Fruit fly (Drosophila melanogaster) whole organism, embryonic: Measurements from ENCODE around the gene SelG.

ENCODE experiments used
- C15 ChIP-seq: fragments of 200-800 bp; sonication (Bioruptor generic); IDR thresholded peaks from 3 replicates; pipeline ENCODE4 v1.3.6; 2022; ENCODE audit warnings: missing biosample characterization, missing genetic modification characterization
- CG10147 ChIP-seq: fragments of 200-800 bp; sonication (Bioruptor generic); optimal IDR thresholded peaks from 2 replicates; lab custom pipeline; 2019; ENCODE audit warnings: missing biosample characterization, mild to moderate bottlenecking, missing genetic modification characterization, moderate library complexity
- CG11247 ChIP-seq: fragments of 200-800 bp; sonication (Bioruptor generic); IDR thresholded peaks from 2 replicates; pipeline ENCODE4 v1.3.6; 2022; ENCODE audit warnings: missing biosample characterization, missing genetic modification characterization
- CG12071 ChIP-seq: fragments of 200-800 bp; sonication (Bioruptor generic); optimal IDR thresholded peaks from 3 replicates; lab custom pipeline; 2018; ENCODE audit warnings: missing biosample characterization, mild to moderate bottlenecking, missing genetic modification characterization
- CG12219 ChIP-seq: fragments of 200-800 bp; sonication (Bioruptor generic); optimal IDR thresholded peaks from 3 replicates; lab custom pipeline; 2018; ENCODE audit warnings: missing biosample characterization, mild to moderate bottlenecking, missing genetic modification characterization
- CG12659 ChIP-seq: fragments of 200-800 bp; sonication (Bioruptor generic); optimal IDR thresholded peaks from 3 replicates; lab custom pipeline; 2017; ENCODE audit warnings: mild to moderate bottlenecking, missing biosample characterization, missing genetic modification reagents, missing genetic modification characterization
- CG13424 ChIP-seq: fragments of 200-800 bp; sonication (Bioruptor generic); optimal IDR thresholded peaks from 2 replicates; lab custom pipeline; 2019; ENCODE audit warnings: missing biosample characterization, mild to moderate bottlenecking, missing genetic modification characterization, moderate library complexity
- CG13894 ChIP-seq: fragments of 200-800 bp; sonication (Bioruptor generic); optimal IDR thresholded peaks from 3 replicates; lab custom pipeline; 2018; ENCODE audit warnings: missing biosample characterization, mild to moderate bottlenecking, missing genetic modification characterization, moderate library complexity
- CG14710 ChIP-seq: fragments of 200-800 bp; sonication (Bioruptor generic); optimal IDR thresholded peaks from 3 replicates; lab custom pipeline; 2019; ENCODE audit warnings: missing biosample characterization, mild to moderate bottlenecking, missing genetic modification characterization, moderate library complexity
- CG16813 ChIP-seq: fragments of 200-800 bp; sonication (Bioruptor generic); IDR thresholded peaks from 3 replicates; pipeline ENCODE4 v1.3.6; 2022; ENCODE audit warnings: missing biosample characterization, missing genetic modification characterization; ENCODE audit not compliant: partially characterized antibody
- CG18011 ChIP-seq: fragments of 200-800 bp; sonication (Bioruptor generic); optimal IDR thresholded peaks from 2 replicates; lab custom pipeline; 2017; ENCODE audit warnings: missing biosample characterization, missing genetic modification characterization, mild to moderate bottlenecking, moderate library complexity, missing genotype
- CG2120 ChIP-seq: fragments of 200-800 bp; sonication (Bioruptor generic); optimal IDR thresholded peaks from 3 replicates; lab custom pipeline; 2016; ENCODE audit warnings: missing biosample characterization, missing genetic modification characterization
- CG2712 ChIP-seq: fragments of 200-800 bp; optimal IDR thresholded peaks from 3 replicates; lab custom pipeline; 2019; ENCODE audit warnings: missing biosample characterization, mild to moderate bottlenecking, missing genetic modification characterization, moderate library complexity
- CG32532 ChIP-seq: fragments of 200-800 bp; sonication (Bioruptor generic); IDR thresholded peaks from 2 replicates; pipeline ENCODE4 v1.3.6; 2022; ENCODE audit warnings: missing biosample characterization, missing genetic modification characterization
- CG3847 ChIP-seq: fragments of 200-800 bp; sonication (Bioruptor generic); IDR thresholded peaks from 2 replicates; pipeline ENCODE4 v1.3.6; 2022; ENCODE audit warnings: missing biosample characterization, missing genetic modification characterization
- CG42726 ChIP-seq: fragments of 200-800 bp; sonication (Bioruptor generic); IDR thresholded peaks from 2 replicates; pipeline ENCODE4 v1.3.6; 2022; ENCODE audit warnings: missing biosample characterization, missing genetic modification characterization; ENCODE audit not compliant: partially characterized antibody
- CG9932 ChIP-seq: fragments of 200-800 bp; sonication (Bioruptor generic); IDR thresholded peaks from 2 replicates; pipeline ENCODE4 v1.3.6; 2022; ENCODE audit warnings: missing biosample characterization, missing genetic modification characterization
- Dll ChIP-seq: fragments of 200-800 bp; sonication (Bioruptor generic); IDR thresholded peaks from 4 replicates; pipeline ENCODE4 v1.3.6; 2022; ENCODE audit warnings: missing biosample characterization, missing genetic modification characterization; ENCODE audit not compliant: partially characterized antibody
- Doc3 ChIP-seq: fragments of 200-800 bp; sonication (Bioruptor generic); IDR thresholded peaks from 3 replicates; pipeline ENCODE4 v1.3.6; 2022; ENCODE audit warnings: missing biosample characterization, missing genetic modification characterization; ENCODE audit not compliant: partially characterized antibody
- Dref ChIP-seq: fragments of 200-800 bp; sonication (Bioruptor generic); IDR thresholded peaks from 2 replicates; pipeline ENCODE4 v1.3.6; 2022; ENCODE audit warnings: missing biosample characterization, missing genetic modification characterization
- Ets97D ChIP-seq: fragments of 200-800 bp; sonication (Bioruptor generic); optimal IDR thresholded peaks from 3 replicates; lab custom pipeline; 2016; ENCODE audit warnings: missing biosample characterization, missing genetic modification characterization
- Fer3 ChIP-seq: fragments of 200-800 bp; sonication (Bioruptor generic); optimal IDR thresholded peaks from 2 replicates; lab custom pipeline; 2018; ENCODE audit warnings: missing biosample characterization, mild to moderate bottlenecking, missing genetic modification characterization, moderate library complexity
- MESR4 ChIP-seq: fragments of 200-800 bp; sonication (Bioruptor generic); optimal IDR thresholded peaks from 2 replicates; lab custom pipeline; 2018; ENCODE audit warnings: missing biosample characterization, mild to moderate bottlenecking, missing genetic modification characterization, moderate library complexity
- Mes4 ChIP-seq: fragments of 200-800 bp; sonication (Bioruptor generic); optimal IDR thresholded peaks from 2 replicates; lab custom pipeline; 2016; ENCODE audit warnings: missing biosample characterization, missing genetic modification characterization
- Opbp ChIP-seq: fragments of 200-800 bp; sonication (Bioruptor generic); IDR thresholded peaks from 3 replicates; pipeline ENCODE4 v1.3.6; 2022; ENCODE audit warnings: missing biosample characterization, missing genetic modification characterization; ENCODE audit not compliant: partially characterized antibody
- PHDP ChIP-seq: fragments of 200-800 bp; sonication (Bioruptor generic); optimal IDR thresholded peaks from 3 replicates; lab custom pipeline; 2018; ENCODE audit warnings: missing biosample characterization, mild to moderate bottlenecking, missing genetic modification characterization, moderate library complexity
- Pdp1 ChIP-seq, 2 experiments: fragments of 200-800 bp; sonication (Bioruptor generic); optimal IDR thresholded peaks; 3 replicates each; lab custom pipeline; 2016; ENCODE audit warnings: missing biosample characterization in 2 of 2, missing genetic modification characterization in 2 of 2, mild to moderate bottlenecking in 1 of 2, moderate library complexity in 1 of 2
- Ravus ChIP-seq: fragments of 200-800 bp; sonication (Bioruptor generic); IDR thresholded peaks from 2 replicates; pipeline ENCODE4 v1.3.6; 2022; ENCODE audit warnings: missing biosample characterization, missing genetic modification characterization
- Scr ChIP-seq: fragments of 200-800 bp; sonication (Bioruptor generic); IDR thresholded peaks from 2 replicates; pipeline ENCODE4 v1.3.6; 2022; ENCODE audit warnings: missing biosample characterization, missing genetic modification characterization; ENCODE audit not compliant: partially characterized antibody
- Sry-δ ChIP-seq: fragments of 200-800 bp; sonication (Bioruptor generic); optimal IDR thresholded peaks from 2 replicates; lab custom pipeline; 2016; ENCODE audit warnings: missing biosample characterization, missing genetic modification characterization
- Taf1 ChIP-seq: fragments of 200-800 bp; sonication (Bioruptor generic); IDR thresholded peaks from 2 replicates; pipeline ENCODE4 v1.3.6; 2022; ENCODE audit warnings: missing biosample characterization, missing genetic modification characterization
- Xbp1 ChIP-seq: fragments of 200-800 bp; sonication (Bioruptor generic); optimal IDR thresholded peaks from 3 replicates; lab custom pipeline; 2016; ENCODE audit warnings: missing biosample characterization, mild to moderate bottlenecking, missing genetic modification characterization
- ap ChIP-seq: fragments of 200-800 bp; sonication (Bioruptor generic); IDR thresholded peaks from 2 replicates; pipeline ENCODE4 v1.3.6; 2022; ENCODE audit warnings: missing biosample characterization, missing genetic modification characterization
- ato ChIP-seq: fragments of 200-800 bp; sonication (Bioruptor generic); IDR thresholded peaks from 2 replicates; pipeline ENCODE4 v1.3.6; 2022; ENCODE audit warnings: missing biosample characterization, missing genetic modification characterization; ENCODE audit not compliant: partially characterized antibody
- gro ChIP-seq: fragments of 200-800 bp; sonication (Bioruptor generic); optimal IDR thresholded peaks from 2 replicates; lab custom pipeline; 2016; ENCODE audit warnings: missing biosample characterization, missing genetic modification characterization
- hbn ChIP-seq: fragments of 200-800 bp; sonication (Bioruptor generic); IDR thresholded peaks from 2 replicates; pipeline ENCODE4 v1.3.6; 2022; ENCODE audit warnings: missing biosample characterization, missing genetic modification characterization; ENCODE audit not compliant: partially characterized antibody
- inv ChIP-seq: fragments of 200-800 bp; sonication (Bioruptor generic); IDR thresholded peaks from 2 replicates; pipeline ENCODE4 v1.3.6; 2022; ENCODE audit warnings: missing biosample characterization, missing genetic modification characterization; ENCODE audit not compliant: partially characterized antibody
- klu ChIP-seq: fragments of 200-800 bp; sonication (Bioruptor generic); IDR thresholded peaks from 2 replicates; pipeline ENCODE4 v1.3.6; 2022; ENCODE audit warnings: missing biosample characterization, missing genetic modification characterization
- lbe ChIP-seq: fragments of 200-800 bp; sonication (Bioruptor generic); optimal IDR thresholded peaks from 2 replicates; lab custom pipeline; 2016; ENCODE audit warnings: missing biosample characterization, mild to moderate bottlenecking, missing genetic modification characterization
- lilli ChIP-seq: fragments of 200-800 bp; sonication (Bioruptor generic); optimal IDR thresholded peaks from 3 replicates; lab custom pipeline; 2016; ENCODE audit warnings: missing biosample characterization, missing genetic modification characterization
- nau ChIP-seq: fragments of 200-800 bp; sonication (Bioruptor generic); optimal IDR thresholded peaks from 3 replicates; lab custom pipeline; 2017; ENCODE audit warnings: missing biosample characterization, mild to moderate bottlenecking, missing genetic modification characterization, missing genetic modification reagents
- nerfin-2 ChIP-seq: fragments of 200-800 bp; sonication (Bioruptor generic); IDR thresholded peaks from 2 replicates; pipeline ENCODE4 v1.3.6; 2022; ENCODE audit warnings: missing biosample characterization, missing genetic modification characterization; ENCODE audit not compliant: partially characterized antibody
- nmo ChIP-seq: fragments of 200-800 bp; sonication (Bioruptor generic); optimal IDR thresholded peaks from 2 replicates; lab custom pipeline; 2018; ENCODE audit warnings: missing biosample characterization, mild to moderate bottlenecking, missing genetic modification characterization, moderate library complexity
- onecut ChIP-seq: fragments of 200-800 bp; sonication (Bioruptor generic); IDR thresholded peaks from 2 replicates; pipeline ENCODE4 v1.3.6; 2022; ENCODE audit warnings: missing biosample characterization, missing genetic modification characterization
- pzg ChIP-seq: fragments of 200-800 bp; sonication (Bioruptor generic); optimal IDR thresholded peaks from 3 replicates; lab custom pipeline; 2018; ENCODE audit warnings: missing biosample characterization, mild to moderate bottlenecking, missing genetic modification characterization, moderate library complexity
- ranshi ChIP-seq: fragments of 200-800 bp; sonication (Bioruptor generic); IDR thresholded peaks from 2 replicates; pipeline ENCODE4 v1.3.6; 2022; ENCODE audit warnings: missing biosample characterization, missing genetic modification characterization
- tna ChIP-seq: fragments of 200-800 bp; sonication (Bioruptor generic); IDR thresholded peaks from 2 replicates; pipeline ENCODE4 v1.3.6; 2022; ENCODE audit warnings: missing biosample characterization, missing genetic modification characterization; ENCODE audit not compliant: partially characterized antibody
- zen2 ChIP-seq: fragments of 200-800 bp; sonication (Bioruptor generic); IDR thresholded peaks from 3 replicates; pipeline ENCODE4 v1.3.6; 2022; ENCODE audit warnings: missing biosample characterization, missing genetic modification characterization; ENCODE audit not compliant: partially characterized antibody

Gene SelG

dm6 chrX:11888142-11888541 is 1.1 kb downstream of the SelG start, which contains the start of gene CG1840 (continued):
- TF ChIP-seq hbn (GFP tag; lab: Robert Waterston, UW) (peak; percentile 77), Scr (GFP tag; lab: Robert Waterston, UW) (peak; percentile 81), CG14710 (tag; lab: Kevin White, UChicago) (peak; percentile 26), tna (GFP tag; lab: Robert Waterston, UW) (peak; percentile 51; the same call in 1 of the 2 replicates), inv (GFP tag; lab: Robert Waterston, UW) (peak; percentile 50; the same call in 1 of the 2 replicates), zen2 (GFP tag; lab: Robert Waterston, UW) (peak; percentile 67; the same call in 1 of the 3 replicates), Ravus (GFP tag; lab: Robert Waterston, UW) (no peak), Doc3 (peak; percentile 77), CG12659 (GFP tag; lab: Kevin White, UChicago) (peak; percentile 14), lbe (GFP tag; lab: Kevin White, UChicago) (peak; percentile 4), PHDP (tag; lab: Kevin White, UChicago) (peak; percentile 0), CG32532 (GFP tag; lab: Robert Waterston, UW) (peak; percentile 22; the same call in 1 of the 2 replicates), C15 (no peak), CG2712 (peak; percentile 13), CG16813 (GFP tag; lab: Robert Waterston, UW) (peak; percentile 65), pzg (GFP tag; lab: Kevin White, UChicago) (peak; percentile 32), onecut (GFP tag; lab: Robert Waterston, UW) (no peak), ato (GFP tag; lab: Robert Waterston, UW) (peak; percentile 70; the same call in 1 of the 2 replicates), Pdp1 (GFP tag; optimal IDR thresholded peaks at IDR 0.05; lab: Kevin White, UChicago) (peak in 1 of 2 experiments; percentile 95), CG10147 (GFP tag; lab: Kevin White, UChicago) (no peak), nau (GFP tag; lab: Kevin White, UChicago) (no peak), gro (peak; percentile 40), CG13894 (tag; lab: Kevin White, UChicago) (peak; percentile 28), CG9932 (GFP tag; lab: Robert Waterston, UW) (peak; percentile 57), ap (GFP tag; lab: Robert Waterston, UW) (no peak), MESR4 (GFP tag; lab: Kevin White, UChicago) (peak; percentile 67), Dll (GFP tag; lab: Robert Waterston, UW) (peak; percentile 81), ranshi (GFP tag; lab: Robert Waterston, UW) (no peak), Sry-δ (GFP tag; lab: Kevin White, UChicago) (peak; percentile 87), klu (GFP tag; lab: Robert Waterston, UW) (no peak), CG13424 (tag; lab: Kevin White, UChicago) (peak; percentile 10), CG12219 (GFP tag; lab: Kevin White, UChicago) (no peak), Dref (GFP tag; lab: Robert Waterston, UW) (peak; percentile 48), nmo (GFP tag; lab: Kevin White, UChicago) (no peak), nerfin-2 (peak; percentile 33; the same call in 1 of the 2 replicates), CG12071 (GFP tag; lab: Kevin White, UChicago) (no peak), CG2120 (peak; percentile 37), Ets97D (GFP tag; lab: Kevin White, UChicago) (peak; percentile 13), CG18011 (GFP tag; lab: Kevin White, UChicago) (no peak), Opbp (GFP tag; lab: Robert Waterston, UW) (peak; percentile 72), CG3847 (GFP tag; lab: Robert Waterston, UW) (peak; percentile 31; the same call in 1 of the 2 replicates), CG11247 (GFP tag; lab: Robert Waterston, UW) (no peak), lilli (GFP tag; lab: Kevin White, UChicago) (peak; percentile 8), Fer3 (tag; lab: Kevin White, UChicago) (peak; percentile 13), Mes4 (GFP tag; lab: Kevin White, UChicago) (no peak), Xbp1 (GFP tag; lab: Kevin White, UChicago) (peak; percentile 76), Taf1 (GFP tag; lab: Robert Waterston, UW) (no peak), CG42726 (GFP tag; lab: Robert Waterston, UW) (0 out of 2 replicates have a peak, but pooled peaks have one; percentile 40)
